Fruit fly (Drosophila melanogaster): ENCODE results near the gene Klp31E.

Gene Klp31E

dm6 chr2L:10408122-10408576, 5.7 kb upstream of the Klp31E start, which contains the start of the genes Ip259 and RpS27A (continued):
- TF ChIP-seq CG14050 (GFP tag; IDR thresholded peaks at IDR 0.05) = peak; percentile 71
- peak; percentile 61; the same call in 1 of the 2 replicates for TF ChIP-seq E2f1 (GFP tag; IDR thresholded peaks at IDR 0.05)
- no peak; the same call in 1 of the 2 replicates for TF ChIP-seq NFAT (GFP tag; IDR thresholded peaks at IDR 0.05)
- TF ChIP-seq CG18599 (GFP tag; optimal IDR thresholded peaks at IDR 0.05) = no peak
- TF ChIP-seq Lim3 (GFP tag; IDR thresholded peaks at IDR 0.05) = no peak
- TF ChIP-seq CG14860 (GFP tag; IDR thresholded peaks at IDR 0.05; ENCODE audit: partially characterized antibody) = no peak
- no peak for TF ChIP-seq Doc2 (GFP tag; IDR thresholded peaks at IDR 0.05)
- TF ChIP-seq shn (GFP tag; optimal IDR thresholded peaks at IDR 0.05) = peak; percentile 70
- peak; percentile 57 for TF ChIP-seq CG4854 (GFP tag; optimal IDR thresholded peaks at IDR 0.05)
- TF ChIP-seq jigr1 (GFP tag; IDR thresholded peaks at IDR 0.05) = no peak
- TF ChIP-seq pho (GFP tag; optimal IDR thresholded peaks at IDR 0.05) = peak; percentile 50
- TF ChIP-seq ind (GFP tag; optimal IDR thresholded peaks at IDR 0.05) = no peak
- peak; percentile 62 for TF ChIP-seq Fer2 (tag; optimal IDR thresholded peaks at IDR 0.05)
- peak; percentile 30 for TF ChIP-seq pum (GFP tag; optimal IDR thresholded peaks at IDR 0.05)
- TF ChIP-seq CG15479 (GFP tag; optimal IDR thresholded peaks at IDR 0.05) = no peak
- TF ChIP-seq CG7786 (GFP tag; optimal IDR thresholded peaks at IDR 0.05) = peak; percentile 60
- peak; percentile 90 for TF ChIP-seq CG34376 (GFP tag; optimal IDR thresholded peaks at IDR 0.05)
- no peak for TF ChIP-seq sc (optimal IDR thresholded peaks at IDR 0.05)
- peak; percentile 59 for TF ChIP-seq sc (GFP tag; optimal IDR thresholded peaks at IDR 0.05)
- TF ChIP-seq CG1792 (GFP tag; optimal IDR thresholded peaks at IDR 0.05) = peak; percentile 15
- peak; percentile 21 for TF ChIP-seq salm (tag; optimal IDR thresholded peaks at IDR 0.05)
- TF ChIP-seq NC2α (GFP tag; optimal IDR thresholded peaks at IDR 0.05) = peak; percentile 47
- TF ChIP-seq CG8290 (GFP tag; optimal IDR thresholded peaks at IDR 0.05) = peak; percentile 74
- peak in 1 of 2 experiments; percentile 63 for TF ChIP-seq CG8290 (tag; optimal IDR thresholded peaks at IDR 0.05)
- TF ChIP-seq zen (tag; optimal IDR thresholded peaks at IDR 0.05) = peak; percentile 75
- peak; percentile 59 for TF ChIP-seq kah (GFP tag; optimal IDR thresholded peaks at IDR 0.05)
- TF ChIP-seq BEAF-32 (GFP tag; optimal IDR thresholded peaks at IDR 0.05) = peak; percentile 40
- no peak for TF ChIP-seq h (optimal IDR thresholded peaks at IDR 0.05)
- TF ChIP-seq aop (GFP tag; IDR thresholded peaks at IDR 0.05) = no peak
- TF ChIP-seq CG11504 (tag; optimal IDR thresholded peaks at IDR 0.05) = no peak
- TF ChIP-seq D19A (tag; optimal IDR thresholded peaks at IDR 0.05) = peak; percentile 45
- TF ChIP-seq GATAe (GFP tag; conservative IDR thresholded peaks at IDR 0.05) = no peak
- TF ChIP-seq Dad (GFP tag; optimal IDR thresholded peaks at IDR 0.05) = peak; percentile 65
- TF ChIP-seq TFAM (GFP tag; optimal IDR thresholded peaks at IDR 0.05) = no peak
- no peak; the same call in 1 of the 2 replicates for TF ChIP-seq peb (GFP tag; IDR thresholded peaks at IDR 0.05)
- TF ChIP-seq gem (tag; optimal IDR thresholded peaks at IDR 0.05) = no peak
- TF ChIP-seq slbo (GFP tag; IDR thresholded peaks at IDR 0.05) = peak; percentile 72
- no peak for TF ChIP-seq abd-A (tag; optimal IDR thresholded peaks at IDR 0.05)
- TF ChIP-seq mam (GFP tag; optimal IDR thresholded peaks at IDR 0.05) = peak; percentile 71
- TF ChIP-seq CG9797 (GFP tag; optimal IDR thresholded peaks at IDR 0.05) = peak; percentile 29
- peak; percentile 34 for TF ChIP-seq vfl (GFP tag; optimal IDR thresholded peaks at IDR 0.05)
- TF ChIP-seq sens-2 (GFP tag; IDR thresholded peaks at IDR 0.05) = peak; percentile 86
- TF ChIP-seq Optix (GFP tag; IDR thresholded peaks at IDR 0.05) = peak; percentile 77; the same call in 2 of the 3 replicates
- TF ChIP-seq lola (GFP tag; optimal IDR thresholded peaks at IDR 0.05) = peak in 1 of 3 experiments; percentile 36
- TF ChIP-seq CG10543 (GFP tag; optimal IDR thresholded peaks at IDR 0.05) = peak; percentile 67
- TF ChIP-seq seq (GFP tag; IDR thresholded peaks at IDR 0.05) = peak; percentile 74
- peak; percentile 40; the same call in 1 of the 2 replicates for TF ChIP-seq danr (GFP tag; IDR thresholded peaks at IDR 0.05)
- no peak for TF ChIP-seq Doc3 (GFP tag; IDR thresholded peaks at IDR 0.05; ENCODE audit: partially characterized antibody)
- no peak for TF ChIP-seq tll (GFP tag; optimal IDR thresholded peaks at IDR 0.05)
- peak; percentile 45 for TF ChIP-seq CG4820 (GFP tag; optimal IDR thresholded peaks at IDR 0.05)
- peak; percentile 81 for TF ChIP-seq CG17385 (GFP tag; optimal IDR thresholded peaks at IDR 0.05)

Measured in whole organism, embryonic.